Worm (Caenorhabditis elegans) whole organism, L4/young adult: ENCODE measurements around the gene T27A10.2.

Source experiments
- W03F9.2 ChIP-seq: fragments of 150-350 bp; optimal IDR thresholded peaks from 2 replicates; lab custom pipeline; 2014; ENCODE audit warnings: missing biosample characterization, missing genetic modification characterization
- dao-5 ChIP-seq: sonication (generic microtip); optimal IDR thresholded peaks from 2 replicates; lab custom pipeline; 2016; ENCODE audit warnings: missing genotype, missing genetic modification characterization, moderate library complexity, missing compliant biosample characterization
- him-1 ChIP-seq: sonication (generic microtip); optimal IDR thresholded peaks from 2 replicates; lab custom pipeline; 2016; ENCODE audit warnings: missing genotype, missing genetic modification reagents, missing genetic modification characterization, missing compliant biosample characterization

DNA sequence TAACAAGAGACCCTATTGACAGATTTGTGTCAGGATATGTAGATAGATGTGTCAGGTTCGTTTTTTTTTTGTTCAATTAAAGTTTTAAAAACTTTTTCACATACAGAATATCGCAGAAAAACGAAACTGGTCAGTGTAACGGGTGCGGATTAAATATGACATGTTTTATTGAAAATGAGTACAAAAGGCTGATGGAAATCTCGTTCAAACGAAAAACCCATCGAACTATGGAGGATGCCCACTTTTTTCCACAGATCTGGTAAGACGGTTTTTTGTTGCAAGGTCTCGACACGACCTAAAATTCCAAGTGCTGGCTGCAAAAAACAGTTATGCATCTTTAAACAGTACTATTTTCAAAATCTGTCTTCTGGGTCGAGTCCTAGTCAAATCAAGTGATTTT lies 44.3 kb downstream of the T27A10.2 start:
- no peak for TF ChIP-seq W03F9.2 (tag; lab: Kevin White, UChicago)
- TF ChIP-seq dao-5 (tag; lab: Kevin White, UChicago) = no peak
- no peak for TF ChIP-seq him-1 (tag; lab: Kevin White, UChicago)
